Fruit fly (Drosophila melanogaster): ENCODE data around the gene ko.

ko gene

dm6 chr3L:21171905-21172304 is 40.9 kb upstream of the ko start, which contains the start of gene Ac78C (continued):
- TF ChIP-seq CG17802 (tag; optimal IDR thresholded peaks at IDR 0.05) (peak; percentile 48), shn (GFP tag; optimal IDR thresholded peaks at IDR 0.05) (peak; percentile 78), CG10543 (GFP tag; optimal IDR thresholded peaks at IDR 0.05) (peak; percentile 96), CG30431 (GFP tag; optimal IDR thresholded peaks at IDR 0.05) (peak; percentile 54), CG8359 (GFP tag; optimal IDR thresholded peaks at IDR 0.05; ENCODE audit: borderline replicate concordance) (peak; percentile 16), Sox100B (GFP tag; optimal IDR thresholded peaks at IDR 0.05) (peak; percentile 62), pfk (GFP tag; optimal IDR thresholded peaks at IDR 0.05) (peak; percentile 65), CG13287 (GFP tag; IDR thresholded peaks at IDR 0.05; ENCODE audit: partially characterized antibody) (peak; percentile 58), CG16779 (GFP tag; IDR thresholded peaks at IDR 0.05) (peak; percentile 93), stc (GFP tag; IDR thresholded peaks at IDR 0.05) (peak; percentile 68; the same call in 1 of the 2 replicates), CG17361 (GFP tag; IDR thresholded peaks at IDR 0.05) (peak; percentile 57; the same call in 1 of the 3 replicates), CG2712 (tag; optimal IDR thresholded peaks at IDR 0.05) (no peak), NFAT (GFP tag; IDR thresholded peaks at IDR 0.05) (peak; percentile 95), Meics (GFP tag; optimal IDR thresholded peaks at IDR 0.05) (peak; percentile 89), Deaf1 (tag; optimal IDR thresholded peaks at IDR 0.05) (peak; percentile 96), Camta (GFP tag; optimal IDR thresholded peaks at IDR 0.05) (peak; percentile 78), Xrp1 (GFP tag; IDR thresholded peaks at IDR 0.05) (peak; percentile 83), CG11504 (tag; optimal IDR thresholded peaks at IDR 0.05) (peak; percentile 82), CG9932 (GFP tag; IDR thresholded peaks at IDR 0.05) (peak; percentile 94), CG2875 (GFP tag; optimal IDR thresholded peaks at IDR 0.05) (peak; percentile 56), CG7745 (tag; optimal IDR thresholded peaks at IDR 0.05) (no peak), fd3F (GFP tag; optimal IDR thresholded peaks at IDR 0.05) (peak; percentile 88), CG3726 (GFP tag; IDR thresholded peaks at IDR 0.05) (0 out of 3 replicates have a peak, but pooled peaks have one; percentile 60), pum (GFP tag; optimal IDR thresholded peaks at IDR 0.05) (peak; percentile 84), ham (GFP tag; IDR thresholded peaks at IDR 0.05) (peak; percentile 42; the same call in 1 of the 2 replicates), CG7271 (tag; optimal IDR thresholded peaks at IDR 0.05) (peak; percentile 37), pzg (GFP tag; optimal IDR thresholded peaks at IDR 0.05) (peak; percentile 27), rib (GFP tag; IDR thresholded peaks at IDR 0.05) (peak; percentile 83), dpn (GFP tag; optimal IDR thresholded peaks at IDR 0.05) (peak; percentile 88 to 92), ssp (GFP tag; IDR thresholded peaks at IDR 0.05) (peak; percentile 63), ap (GFP tag; IDR thresholded peaks at IDR 0.05) (peak; percentile 64), chm (GFP tag; IDR thresholded peaks at IDR 0.05) (peak; percentile 67; the same call in 1 of the 2 replicates), BEAF-32 (GFP tag; optimal IDR thresholded peaks at IDR 0.05) (no peak), CG10565 (GFP tag; optimal IDR thresholded peaks at IDR 0.05) (no peak), B-H2 (GFP tag; optimal IDR thresholded peaks at IDR 0.05) (peak; percentile 96), CG18262 (tag; optimal IDR thresholded peaks at IDR 0.05) (no peak), CG17328 (GFP tag; IDR thresholded peaks at IDR 0.05) (peak; percentile 72), zen2 (GFP tag; IDR thresholded peaks at IDR 0.05; ENCODE audit: partially characterized antibody) (no peak), CG3281 (GFP tag; optimal IDR thresholded peaks at IDR 0.05) (peak; percentile 92), Aef1 (GFP tag; IDR thresholded peaks at IDR 0.05) (peak; percentile 87), kay (GFP tag; optimal IDR thresholded peaks at IDR 0.05) (peak; percentile 63), chif (GFP tag; optimal IDR thresholded peaks at IDR 0.05) (peak; percentile 65 to 77), CG9817 (tag; optimal IDR thresholded peaks at IDR 0.05) (peak; percentile 92), Usf (GFP tag; optimal IDR thresholded peaks at IDR 0.05) (peak; percentile 48), Doc2 (GFP tag; IDR thresholded peaks at IDR 0.05) (peak; percentile 51; the same call in 1 of the 2 replicates), CG15514 (GFP tag; optimal IDR thresholded peaks at IDR 0.05) (peak; percentile 87), zfh1 (GFP tag; IDR thresholded peaks at IDR 0.05) (peak; percentile 77), CG31224 (GFP tag; IDR thresholded peaks at IDR 0.05) (peak; percentile 65), CG10654 (GFP tag; optimal IDR thresholded peaks at IDR 0.05) (peak; percentile 75), CG14710 (tag; optimal IDR thresholded peaks at IDR 0.05) (no peak)
